Worm (Caenorhabditis elegans) whole organism, young adult: Measurements from ENCODE around the gene spig-1.

Source experiments
- C06A6.2 ChIP-seq: fragments of 200-800 bp; sonication (Bioruptor generic); conservative IDR thresholded peaks from 2 replicates; pipeline ENCODE4 v1.3.6; 2022; ENCODE audit warnings: missing genetic modification characterization, missing compliant biosample characterization
- F10E7.11 ChIP-seq: sonication (generic microtip); optimal IDR thresholded peaks from 2 replicates; lab custom pipeline; 2017; ENCODE audit warnings: mild to moderate bottlenecking, missing genetic modification characterization, moderate library complexity, missing compliant biosample characterization
- F23B12.7 ChIP-seq: sonication (generic microtip); optimal IDR thresholded peaks from 2 replicates; lab custom pipeline; 2017; ENCODE audit warnings: missing genetic modification characterization, mild to moderate bottlenecking, missing compliant biosample characterization, antibody characterized with exemption, moderate library complexity; ENCODE audit not compliant: insufficient read depth
- F37B4.10 ChIP-seq: fragments of 200-800 bp; sonication (Bioruptor generic); IDR thresholded peaks from 2 replicates; pipeline ENCODE4 v1.3.6; 2022; ENCODE audit warnings: missing genetic modification characterization, missing compliant biosample characterization
- K11D2.4 ChIP-seq: fragments of 200-800 bp; sonication (Bioruptor generic); IDR thresholded peaks from 2 replicates; pipeline ENCODE4 v1.3.6; 2022; ENCODE audit warnings: missing genetic modification reagents, missing genetic modification characterization, missing compliant biosample characterization
- K12H6.12 ChIP-seq: fragments of 200-800 bp; sonication (Bioruptor generic); optimal IDR thresholded peaks from 2 replicates; lab custom pipeline; 2018; ENCODE audit warnings: mild to moderate bottlenecking, missing genetic modification characterization, missing compliant biosample characterization
- Y53F4B.3 ChIP-seq: fragments of 200-800 bp; sonication (Bioruptor generic); IDR thresholded peaks from 2 replicates; pipeline ENCODE4 v1.3.6; 2022; ENCODE audit warnings: missing genetic modification reagents, missing genetic modification characterization, missing compliant biosample characterization
- Y56A3A.18 ChIP-seq: fragments of 200-800 bp; sonication (Bioruptor generic); IDR thresholded peaks from 2 replicates; pipeline ENCODE4 v1.3.6; 2022; ENCODE audit warnings: missing genetic modification reagents, missing genetic modification characterization, missing compliant biosample characterization
- Y67H2A.10 ChIP-seq: fragments of 200-800 bp; sonication (Bioruptor generic); conservative IDR thresholded peaks from 2 replicates; pipeline ENCODE4 v1.3.6; 2022; ENCODE audit warnings: missing genetic modification reagents, missing genetic modification characterization, missing compliant biosample characterization
- ZK185.1 ChIP-seq: sonication (generic microtip); optimal IDR thresholded peaks from 2 replicates; lab custom pipeline; 2016; ENCODE audit warnings: mild to moderate bottlenecking, missing genetic modification characterization, missing compliant biosample characterization; ENCODE audit not compliant: poor library complexity, severe bottlenecking
- atf-7 ChIP-seq: sonication (generic microtip); optimal IDR thresholded peaks from 2 replicates; lab custom pipeline; 2017; ENCODE audit warnings: mild to moderate bottlenecking, missing genetic modification characterization, missing compliant biosample characterization
- athp-1 ChIP-seq: sonication (generic microtip); optimal IDR thresholded peaks from 2 replicates; lab custom pipeline; 2017; ENCODE audit warnings: mild to moderate bottlenecking, missing genetic modification characterization, missing compliant biosample characterization
- attf-3 ChIP-seq: fragments of 200-800 bp; sonication (Bioruptor generic); conservative IDR thresholded peaks from 2 replicates; pipeline ENCODE4 v1.3.6; 2022; ENCODE audit warnings: missing genetic modification reagents, missing genetic modification characterization, missing compliant biosample characterization
- attf-5 ChIP-seq: fragments of 200-800 bp; sonication (Bioruptor generic); optimal IDR thresholded peaks from 2 replicates; lab custom pipeline; 2018; ENCODE audit warnings: mild to moderate bottlenecking, missing genetic modification characterization, missing compliant biosample characterization
- attf-6 ChIP-seq: fragments of 200-800 bp; sonication (Bioruptor generic); IDR thresholded peaks from 2 replicates; pipeline ENCODE4 v1.3.6; 2022; ENCODE audit warnings: missing genetic modification reagents, missing genetic modification characterization, missing compliant biosample characterization
- ccch-3 ChIP-seq: fragments of 200-800 bp; sonication (Bioruptor generic); optimal IDR thresholded peaks from 2 replicates; lab custom pipeline; 2018; ENCODE audit warnings: mild to moderate bottlenecking, missing genetic modification characterization, missing compliant biosample characterization
- ceh-27 ChIP-seq: fragments of 200-800 bp; sonication (Bioruptor generic); optimal IDR thresholded peaks from 2 replicates; lab custom pipeline; 2018; ENCODE audit warnings: mild to moderate bottlenecking, missing genetic modification characterization, moderate library complexity, missing compliant biosample characterization
- ceh-40 ChIP-seq: fragments of 200-800 bp; sonication (Bioruptor generic); IDR thresholded peaks from 2 replicates; pipeline ENCODE4 v1.3.6; 2022; ENCODE audit warnings: missing genetic modification characterization, missing compliant biosample characterization
- ceh-58 ChIP-seq: fragments of 200-800 bp; sonication (Bioruptor generic); IDR thresholded peaks from 2 replicates; pipeline ENCODE4 v1.3.6; 2022; ENCODE audit warnings: missing genetic modification characterization, missing compliant biosample characterization
- ceh-91 ChIP-seq: fragments of 200-800 bp; sonication (Bioruptor generic); IDR thresholded peaks from 2 replicates; pipeline ENCODE4 v1.3.6; 2022; ENCODE audit warnings: missing genetic modification reagents, missing genetic modification characterization, missing compliant biosample characterization
- die-1 ChIP-seq: sonication (generic microtip); optimal IDR thresholded peaks from 2 replicates; lab custom pipeline; 2016; ENCODE audit warnings: missing genotype, mild to moderate bottlenecking, missing genetic modification characterization, missing compliant biosample characterization
- dox-1 ChIP-seq: fragments of 200-800 bp; sonication (Bioruptor generic); IDR thresholded peaks from 2 replicates; pipeline ENCODE4 v1.3.6; 2022; ENCODE audit warnings: missing genetic modification reagents, missing genetic modification characterization, missing compliant biosample characterization
- efl-1 ChIP-seq: fragments of 150-350 bp; optimal IDR thresholded peaks from 2 replicates; lab custom pipeline; 2014; ENCODE audit warnings: missing biosample characterization, missing genetic modification reagents, missing genetic modification characterization
- egl-44 ChIP-seq: fragments of 200-800 bp; sonication (Bioruptor generic); IDR thresholded peaks from 2 replicates; pipeline ENCODE4 v1.3.6; 2022; ENCODE audit warnings: missing genetic modification reagents, missing genetic modification characterization, missing compliant biosample characterization
- ekl-4 ChIP-seq: fragments of 200-800 bp; sonication (Bioruptor generic); IDR thresholded peaks from 2 replicates; pipeline ENCODE4 v1.3.6; 2022; ENCODE audit warnings: missing genetic modification reagents, missing genetic modification characterization, missing compliant biosample characterization
- him-1 ChIP-seq: sonication (generic microtip); optimal IDR thresholded peaks from 2 replicates; lab custom pipeline; 2016; ENCODE audit warnings: missing genotype, missing genetic modification reagents, missing genetic modification characterization, missing compliant biosample characterization
- lin-35 ChIP-seq, 3 experiments: fragments of 150-350 bp in 2 of 3; sonication (generic microtip) in 1 of 3; optimal IDR thresholded peaks; 2 replicates each; lab custom pipeline; 2014 to 2018; ENCODE audit warnings: missing biosample characterization in 3 of 3, missing genetic modification characterization in 3 of 3, missing genetic modification reagents in 3 of 3
- lin-54 ChIP-seq: fragments of 200-800 bp; sonication (Bioruptor generic); optimal IDR thresholded peaks from 2 replicates; lab custom pipeline; 2018; ENCODE audit warnings: mild to moderate bottlenecking, missing genetic modification characterization, missing compliant biosample characterization
- lsl-1 ChIP-seq: fragments of 200-800 bp; sonication (Bioruptor generic); optimal IDR thresholded peaks from 2 replicates; lab custom pipeline; 2018; ENCODE audit warnings: mild to moderate bottlenecking, missing genetic modification characterization, moderate library complexity, missing compliant biosample characterization
- madf-10 ChIP-seq: sonication (generic microtip); optimal IDR thresholded peaks from 2 replicates; lab custom pipeline; 2016; ENCODE audit warnings: mild to moderate bottlenecking, missing genetic modification characterization, missing compliant biosample characterization
- madf-6 ChIP-seq: fragments of 200-800 bp; sonication (Bioruptor generic); IDR thresholded peaks from 2 replicates; pipeline ENCODE4 v1.3.6; 2022; ENCODE audit warnings: missing genetic modification reagents, missing genetic modification characterization, missing compliant biosample characterization
- mcd-1 ChIP-seq: fragments of 200-800 bp; sonication (Bioruptor generic); IDR thresholded peaks from 2 replicates; pipeline ENCODE4 v1.3.6; 2022; ENCODE audit warnings: missing genetic modification reagents, missing genetic modification characterization, missing compliant biosample characterization
- mes-4 ChIP-seq: sonication (generic microtip); optimal IDR thresholded peaks from 2 replicates; lab custom pipeline; 2016; ENCODE audit warnings: missing genotype, missing genetic modification characterization, missing compliant biosample characterization
- nfya-1 ChIP-seq: sonication (generic microtip); optimal IDR thresholded peaks from 2 replicates; lab custom pipeline; 2017; ENCODE audit warnings: antibody characterized with exemption, missing compliant biosample characterization, missing genetic modification characterization, borderline replicate concordance; ENCODE audit not compliant: insufficient read depth
- nfyb-1 ChIP-seq: fragments of 200-800 bp; sonication (Bioruptor generic); IDR thresholded peaks from 2 replicates; pipeline ENCODE4 v1.3.6; 2022; ENCODE audit warnings: missing genetic modification reagents, missing genetic modification characterization, missing compliant biosample characterization
- nhr-27 ChIP-seq: fragments of 200-800 bp; sonication (Bioruptor generic); optimal IDR thresholded peaks from 2 replicates; lab custom pipeline; 2018; ENCODE audit warnings: mild to moderate bottlenecking, missing genetic modification characterization, moderate library complexity, missing compliant biosample characterization
- nhr-90 ChIP-seq: sonication (generic microtip); optimal IDR thresholded peaks from 2 replicates; lab custom pipeline; 2016; ENCODE audit warnings: missing genotype, mild to moderate bottlenecking, missing genetic modification characterization, missing compliant biosample characterization
- pbrm-1 ChIP-seq: fragments of 200-800 bp; sonication (Bioruptor generic); IDR thresholded peaks from 2 replicates; pipeline ENCODE4 v1.3.6; 2022; ENCODE audit warnings: missing genetic modification reagents, missing genetic modification characterization, missing compliant biosample characterization
- pha-4 ChIP-seq: fragments of 150-350 bp; sonication (generic microtip); optimal IDR thresholded peaks from 2 replicates; lab custom pipeline; 2014; ENCODE audit warnings: missing biosample characterization, missing genetic modification reagents, missing genetic modification characterization
- snpc-4 ChIP-seq, 5 experiments: fragments of 150-350 bp in 1 of 5; sonication (generic microtip) in 4 of 5; optimal IDR thresholded peaks; 2 replicates each; lab custom pipeline; 2014 to 2018; ENCODE audit warnings: missing genetic modification characterization in 5 of 5, missing biosample characterization in 3 of 5, antibody characterized with exemption in 2 of 5, mild to moderate bottlenecking in 2 of 5, missing compliant biosample characterization in 2 of 5, missing genotype in 2 of 5, moderate library complexity in 2 of 5, missing genetic modification reagents in 1 of 5
- tbp1 ChIP-seq: fragments of 200-800 bp; sonication (Bioruptor generic); optimal IDR thresholded peaks from 2 replicates; lab custom pipeline; 2018; ENCODE audit warnings: mild to moderate bottlenecking, missing genetic modification characterization, missing compliant biosample characterization
- tlf-1 ChIP-seq: fragments of 200-800 bp; sonication (Bioruptor generic); optimal IDR thresholded peaks from 2 replicates; lab custom pipeline; 2018; ENCODE audit warnings: mild to moderate bottlenecking, missing genetic modification characterization, missing compliant biosample characterization
- unc-130 ChIP-seq: sonication (generic microtip); optimal IDR thresholded peaks from 2 replicates; lab custom pipeline; 2016; ENCODE audit warnings: missing genetic modification reagents, missing genetic modification characterization, missing compliant biosample characterization
- xnd-1 ChIP-seq: sonication (generic microtip); optimal IDR thresholded peaks from 2 replicates; lab custom pipeline; 2016; ENCODE audit warnings: missing genotype, missing genetic modification reagents, missing genetic modification characterization, missing compliant biosample characterization
- ztf-18 ChIP-seq: sonication (generic microtip); optimal IDR thresholded peaks from 2 replicates; lab custom pipeline; 2016; ENCODE audit warnings: missing genotype, mild to moderate bottlenecking, missing genetic modification characterization, missing compliant biosample characterization
- ztf-25 ChIP-seq: fragments of 200-800 bp; sonication (Bioruptor generic); IDR thresholded peaks from 2 replicates; pipeline ENCODE4 v1.3.6; 2022; ENCODE audit warnings: missing genetic modification reagents, missing genetic modification characterization, missing compliant biosample characterization
- ztf-3 ChIP-seq: fragments of 200-800 bp; sonication (Bioruptor generic); optimal IDR thresholded peaks from 2 replicates; lab custom pipeline; 2018; ENCODE audit warnings: mild to moderate bottlenecking, missing genetic modification characterization, missing compliant biosample characterization
- ztf-6 ChIP-seq: fragments of 200-800 bp; sonication (Bioruptor generic); IDR thresholded peaks from 2 replicates; pipeline ENCODE4 v1.3.6; 2022; ENCODE audit warnings: missing genetic modification reagents, missing genetic modification characterization, missing compliant biosample characterization

spig-1 gene

DNA sequence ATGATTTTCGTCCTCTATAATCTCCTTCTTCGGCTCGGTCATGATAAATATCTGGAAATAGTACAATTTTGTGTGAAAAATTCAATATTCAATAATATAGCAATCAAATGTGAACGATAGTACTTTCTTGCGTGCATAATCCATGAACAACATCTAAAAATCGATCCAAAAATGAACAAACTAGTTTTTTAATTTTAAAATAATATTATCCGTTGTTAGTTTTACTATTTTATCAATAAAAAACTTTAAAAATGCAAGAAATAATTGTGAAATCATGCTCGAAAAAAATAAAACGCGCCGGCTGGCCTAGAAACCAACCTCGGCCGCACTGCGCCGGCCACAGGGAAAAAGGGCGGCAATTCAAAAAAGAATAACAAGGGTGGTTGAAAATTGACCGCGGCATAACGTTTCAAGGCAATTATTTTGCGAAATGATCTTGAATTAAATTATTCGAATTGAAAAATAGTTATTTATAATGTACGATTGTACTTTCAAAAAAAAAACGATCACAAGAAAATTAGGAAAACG, 33.2 kb downstream of the spig-1 start, which contains the start of gene mys-1:
TSS of gene mys-1 (minus strand) at position 51 of the 528 bp plus-strand sequence.
- no peak for TF ChIP-seq ztf-3 (GFP tag; lab: Kevin White, UChicago)
- TF ChIP-seq pbrm-1 (GFP tag; lab: Robert Waterston, UW): no peak
- TF ChIP-seq attf-6 (GFP tag; lab: Robert Waterston, UW): no peak
- no peak for TF ChIP-seq C06A6.2 (GFP tag; lab: Robert Waterston, UW)
- 0 out of 2 replicates have a peak, but pooled peaks have one; percentile 27 for TF ChIP-seq K11D2.4 (GFP tag; lab: Robert Waterston, UW)
- TF ChIP-seq dox-1 (GFP tag; lab: Robert Waterston, UW): peak; percentile 51; the same call in 1 of the 2 replicates
- TF ChIP-seq ceh-40 (GFP tag; lab: Robert Waterston, UW): no peak
- no peak for TF ChIP-seq Y56A3A.18 (GFP tag; lab: Robert Waterston, UW)
- peak; percentile 11 for TF ChIP-seq madf-10 (tag; lab: Kevin White, UChicago)
- no peak for TF ChIP-seq xnd-1 (tag; lab: Kevin White, UChicago)
- TF ChIP-seq die-1 (tag; lab: Kevin White, UChicago): no peak
- TF ChIP-seq ztf-25: no peak
- no peak for TF ChIP-seq athp-1
- peak; percentile 26 for TF ChIP-seq F23B12.7
- no peak for TF ChIP-seq F37B4.10 (GFP tag; lab: Robert Waterston, UW)
- TF ChIP-seq him-1 (tag; lab: Kevin White, UChicago): peak; percentile 9
- TF ChIP-seq nhr-90 (tag; lab: Kevin White, UChicago): no peak
- no peak for TF ChIP-seq nfya-1 (tag; lab: Kevin White, UChicago)
- no peak for TF ChIP-seq atf-7 (tag; lab: Kevin White, UChicago)
- peak; percentile 99 for TF ChIP-seq lin-54 (GFP tag; lab: Kevin White, UChicago)
- peak; percentile 10 for TF ChIP-seq K12H6.12
- TF ChIP-seq tlf-1 (GFP tag; lab: Kevin White, UChicago): no peak
- no peak for TF ChIP-seq F10E7.11 (tag; lab: Kevin White, UChicago)
- no peak for TF ChIP-seq ceh-91 (GFP tag; lab: Robert Waterston, UW)
- peak; percentile 14 for TF ChIP-seq tbp1 (GFP tag; lab: Kevin White, UChicago)
- TF ChIP-seq unc-130: peak; percentile 56
- no peak for TF ChIP-seq nhr-27
- no peak for TF ChIP-seq pha-4 (tag; lab: Kevin White, UChicago)
- TF ChIP-seq lsl-1 (GFP tag; lab: Kevin White, UChicago): peak; percentile 16
- peak; percentile 13 for TF ChIP-seq ceh-27
- TF ChIP-seq ekl-4 (GFP tag; lab: Robert Waterston, UW): no peak
- TF ChIP-seq snpc-4 (GFP tag; optimal IDR thresholded peaks at IDR 0.05; lab: Kevin White, UChicago): peak; percentile 42
- TF ChIP-seq snpc-4 (tag; optimal IDR thresholded peaks at IDR 0.05; lab: Kevin White, UChicago): peak in 1 of 4 experiments; percentile 7
- TF ChIP-seq ztf-6 (GFP tag; lab: Robert Waterston, UW): no peak
- no peak for TF ChIP-seq Y67H2A.10
- peak in 2 of 3 experiments; percentile 45 to 92 for TF ChIP-seq lin-35 (GFP tag; optimal IDR thresholded peaks at IDR 0.05; lab: Kevin White, UChicago)
- TF ChIP-seq ceh-58 (GFP tag; lab: Robert Waterston, UW): no peak
- no peak for TF ChIP-seq mes-4 (tag; lab: Kevin White, UChicago)
- TF ChIP-seq attf-3 (GFP tag; lab: Robert Waterston, UW): 0 out of 2 replicates have a peak, but pooled peaks have one; percentile 42
- TF ChIP-seq egl-44 (GFP tag; lab: Robert Waterston, UW): no peak
- TF ChIP-seq attf-5 (GFP tag; lab: Kevin White, UChicago): peak; percentile 17
- TF ChIP-seq madf-6 (GFP tag; lab: Robert Waterston, UW): peak; percentile 49
- peak; percentile 61 for TF ChIP-seq ZK185.1
- TF ChIP-seq ccch-3 (GFP tag; lab: Kevin White, UChicago): no peak
- TF ChIP-seq Y53F4B.3: no peak
- no peak for TF ChIP-seq nfyb-1 (GFP tag; lab: Robert Waterston, UW)
- TF ChIP-seq efl-1 (GFP tag; lab: Kevin White, UChicago): peak; percentile 79
- peak; percentile 66 for TF ChIP-seq mcd-1
- peak; percentile 32 for TF ChIP-seq ztf-18 (tag; lab: Kevin White, UChicago)
